Fruit fly (Drosophila melanogaster): ENCODE data around the gene Obp28a.

dm6 chr2L:7518896-7519295 lies 21.7 kb upstream of the Obp28a start:
- no peak for TF ChIP-seq CTCF (optimal IDR thresholded peaks at IDR 0.05)
- no peak for TF ChIP-seq CG8478 (optimal IDR thresholded peaks at IDR 0.05)
